Fruit fly (Drosophila melanogaster) whole organism, embryonic: ENCODE measurements around the gene CG5863.

Source experiments
- Adf1 ChIP-seq: fragments of 200-800 bp; sonication (Bioruptor generic); IDR thresholded peaks from 2 replicates; pipeline ENCODE4 v1.3.6; 2022; ENCODE audit warnings: missing biosample characterization, missing genetic modification characterization
- Atf-2 ChIP-seq: fragments of 200-800 bp; sonication (Bioruptor generic); optimal IDR thresholded peaks from 2 replicates; lab custom pipeline; 2016; ENCODE audit warnings: missing biosample characterization, missing genetic modification characterization
- CG1024 ChIP-seq: fragments of 200-800 bp; sonication (Bioruptor generic); IDR thresholded peaks from 2 replicates; pipeline ENCODE4 v1.3.6; 2022; ENCODE audit warnings: missing biosample characterization, missing genetic modification characterization
- CG11456 ChIP-seq: fragments of 200-800 bp; sonication (Bioruptor generic); IDR thresholded peaks from 3 replicates; pipeline ENCODE4 v1.3.6; 2022; ENCODE audit warnings: missing biosample characterization, missing genetic modification characterization
- CG12299 ChIP-seq: fragments of 200-800 bp; sonication (Bioruptor generic); optimal IDR thresholded peaks from 2 replicates; lab custom pipeline; 2018; ENCODE audit warnings: missing biosample characterization, mild to moderate bottlenecking, missing genetic modification characterization
- CG13894 ChIP-seq: fragments of 200-800 bp; sonication (Bioruptor generic); optimal IDR thresholded peaks from 3 replicates; lab custom pipeline; 2018; ENCODE audit warnings: missing biosample characterization, mild to moderate bottlenecking, missing genetic modification characterization, moderate library complexity
- CG15073 ChIP-seq: fragments of 200-800 bp; sonication (Bioruptor generic); optimal IDR thresholded peaks from 2 replicates; lab custom pipeline; 2016; ENCODE audit warnings: missing biosample characterization, missing genetic modification characterization
- CG15269 ChIP-seq: fragments of 200-800 bp; sonication (Bioruptor generic); optimal IDR thresholded peaks from 2 replicates; lab custom pipeline; 2018; ENCODE audit warnings: missing biosample characterization, mild to moderate bottlenecking, missing genetic modification characterization, moderate library complexity
- CG17612 ChIP-seq: fragments of 200-800 bp; sonication (Bioruptor generic); IDR thresholded peaks from 2 replicates; pipeline ENCODE4 v1.3.6; 2022; ENCODE audit warnings: missing biosample characterization, missing genetic modification characterization
- CG18011 ChIP-seq: fragments of 200-800 bp; sonication (Bioruptor generic); optimal IDR thresholded peaks from 2 replicates; lab custom pipeline; 2017; ENCODE audit warnings: missing biosample characterization, missing genetic modification characterization, mild to moderate bottlenecking, moderate library complexity, missing genotype
- CG31388 ChIP-seq: fragments of 200-800 bp; sonication (Bioruptor generic); optimal IDR thresholded peaks from 2 replicates; lab custom pipeline; 2016; ENCODE audit warnings: missing biosample characterization, missing genetic modification characterization
- CG33557 ChIP-seq: fragments of 200-800 bp; sonication (Bioruptor generic); optimal IDR thresholded peaks from 2 replicates; lab custom pipeline; 2019; ENCODE audit warnings: missing biosample characterization, mild to moderate bottlenecking, missing genetic modification characterization, moderate library complexity
- CG34422 ChIP-seq: fragments of 200-800 bp; sonication (Bioruptor generic); IDR thresholded peaks from 3 replicates; pipeline ENCODE4 v1.3.6; 2022; ENCODE audit warnings: missing biosample characterization, missing genetic modification characterization
- CG4404 ChIP-seq: fragments of 200-800 bp; sonication (Bioruptor generic); IDR thresholded peaks from 2 replicates; pipeline ENCODE4 v1.3.6; 2022; ENCODE audit warnings: missing biosample characterization, missing genetic modification characterization
- CG4424 ChIP-seq: fragments of 200-800 bp; sonication (Bioruptor generic); optimal IDR thresholded peaks from 3 replicates; lab custom pipeline; 2016; ENCODE audit warnings: missing biosample characterization, missing genetic modification characterization
- CG5180 ChIP-seq: fragments of 200-800 bp; sonication (Bioruptor generic); optimal IDR thresholded peaks from 3 replicates; lab custom pipeline; 2017; ENCODE audit warnings: missing biosample characterization, missing genetic modification characterization, mild to moderate bottlenecking, moderate library complexity, missing genetic modification reagents
- CG6654 ChIP-seq: fragments of 200-800 bp; sonication (Bioruptor generic); optimal IDR thresholded peaks from 2 replicates; lab custom pipeline; 2017; ENCODE audit warnings: missing biosample characterization, mild to moderate bottlenecking, missing genetic modification characterization
- CG7357 ChIP-seq: fragments of 200-800 bp; sonication (Bioruptor generic); IDR thresholded peaks from 3 replicates; pipeline ENCODE4 v1.3.6; 2022; ENCODE audit warnings: missing biosample characterization, missing genetic modification characterization
- CG8089 ChIP-seq: fragments of 200-800 bp; sonication (Bioruptor generic); optimal IDR thresholded peaks from 3 replicates; lab custom pipeline; 2016; ENCODE audit warnings: missing biosample characterization, missing genetic modification characterization
- CG9797 ChIP-seq: fragments of 200-800 bp; sonication (Bioruptor generic); optimal IDR thresholded peaks from 3 replicates; lab custom pipeline; 2018; ENCODE audit warnings: missing biosample characterization, mild to moderate bottlenecking, missing genetic modification characterization
- CG9932 ChIP-seq: fragments of 200-800 bp; sonication (Bioruptor generic); IDR thresholded peaks from 2 replicates; pipeline ENCODE4 v1.3.6; 2022; ENCODE audit warnings: missing biosample characterization, missing genetic modification characterization
- Camta ChIP-seq: fragments of 200-800 bp; sonication (Bioruptor generic); optimal IDR thresholded peaks from 2 replicates; lab custom pipeline; 2016; ENCODE audit warnings: missing biosample characterization, missing genetic modification characterization
- Dad ChIP-seq: fragments of 200-800 bp; sonication (Bioruptor generic); optimal IDR thresholded peaks from 3 replicates; lab custom pipeline; 2016; ENCODE audit warnings: missing biosample characterization, missing genetic modification characterization
- Dip3 ChIP-seq: fragments of 200-800 bp; sonication (Bioruptor generic); optimal IDR thresholded peaks from 3 replicates; lab custom pipeline; 2016; ENCODE audit warnings: missing biosample characterization, missing genetic modification characterization
- Dref ChIP-seq: fragments of 200-800 bp; sonication (Bioruptor generic); IDR thresholded peaks from 2 replicates; pipeline ENCODE4 v1.3.6; 2022; ENCODE audit warnings: missing biosample characterization, missing genetic modification characterization
- HLH3B ChIP-seq: fragments of 200-800 bp; sonication (Bioruptor generic); IDR thresholded peaks from 2 replicates; pipeline ENCODE4 v1.3.6; 2022; ENCODE audit warnings: missing biosample characterization, missing genetic modification characterization
- Hey ChIP-seq: fragments of 200-800 bp; sonication (Bioruptor generic); optimal IDR thresholded peaks from 3 replicates; lab custom pipeline; 2018; ENCODE audit warnings: missing biosample characterization, mild to moderate bottlenecking, missing genetic modification characterization
- Mad ChIP-seq: fragments of 200-800 bp; sonication (Bioruptor generic); optimal IDR thresholded peaks from 2 replicates; lab custom pipeline; 2016; ENCODE audit warnings: missing biosample characterization, missing genetic modification characterization
- Nf-YC ChIP-seq: fragments of 200-800 bp; optimal IDR thresholded peaks from 3 replicates; lab custom pipeline; 2019; ENCODE audit warnings: missing biosample characterization, mild to moderate bottlenecking, missing genetic modification characterization, moderate library complexity
- Oli ChIP-seq: fragments of 200-800 bp; sonication (Bioruptor generic); optimal IDR thresholded peaks from 2 replicates; lab custom pipeline; 2018; ENCODE audit warnings: missing biosample characterization, mild to moderate bottlenecking, missing genetic modification characterization, moderate library complexity
- Pdp1 ChIP-seq, 2 experiments: fragments of 200-800 bp; sonication (Bioruptor generic); optimal IDR thresholded peaks; 3 replicates each; lab custom pipeline; 2016; ENCODE audit warnings: missing biosample characterization in 2 of 2, missing genetic modification characterization in 2 of 2, mild to moderate bottlenecking in 1 of 2, moderate library complexity in 1 of 2
- Ravus ChIP-seq: fragments of 200-800 bp; sonication (Bioruptor generic); IDR thresholded peaks from 2 replicates; pipeline ENCODE4 v1.3.6; 2022; ENCODE audit warnings: missing biosample characterization, missing genetic modification characterization
- Sin3A ChIP-seq: fragments of >200 bp; optimal IDR thresholded peaks from 2 replicates; lab custom pipeline; 2018
- Six4 ChIP-seq: fragments of 200-800 bp; sonication (Bioruptor generic); optimal IDR thresholded peaks from 2 replicates; lab custom pipeline; 2016; ENCODE audit warnings: missing biosample characterization, missing genetic modification characterization
- Ssrp ChIP-seq: fragments of 200-800 bp; sonication (Bioruptor generic); optimal IDR thresholded peaks from 2 replicates; lab custom pipeline; 2018; ENCODE audit warnings: missing biosample characterization, mild to moderate bottlenecking, missing genetic modification characterization, moderate library complexity
- dan ChIP-seq: fragments of 200-800 bp; sonication (Bioruptor generic); IDR thresholded peaks from 2 replicates; pipeline ENCODE4 v1.3.6; 2022; ENCODE audit warnings: missing biosample characterization, missing genetic modification characterization
- fd96Cb ChIP-seq: fragments of 200-800 bp; sonication (Bioruptor generic); optimal IDR thresholded peaks from 2 replicates; lab custom pipeline; 2018; ENCODE audit warnings: missing biosample characterization, mild to moderate bottlenecking, missing genetic modification characterization, moderate library complexity
- jing ChIP-seq: fragments of 200-800 bp; sonication (Bioruptor generic); optimal IDR thresholded peaks from 2 replicates; lab custom pipeline; 2018; ENCODE audit warnings: missing biosample characterization, mild to moderate bottlenecking, missing genetic modification characterization
- kah ChIP-seq: fragments of 200-800 bp; sonication (Bioruptor generic); optimal IDR thresholded peaks from 2 replicates; lab custom pipeline; 2018; ENCODE audit warnings: missing biosample characterization, mild to moderate bottlenecking, missing genetic modification characterization
- lilli ChIP-seq: fragments of 200-800 bp; sonication (Bioruptor generic); optimal IDR thresholded peaks from 3 replicates; lab custom pipeline; 2016; ENCODE audit warnings: missing biosample characterization, missing genetic modification characterization
- lmd ChIP-seq: fragments of 200-800 bp; sonication (Bioruptor generic); IDR thresholded peaks from 2 replicates; pipeline ENCODE4 v1.3.6; 2022; ENCODE audit warnings: missing biosample characterization, missing genetic modification characterization
- mam ChIP-seq: fragments of 200-800 bp; sonication (Bioruptor generic); optimal IDR thresholded peaks from 3 replicates; lab custom pipeline; 2016; ENCODE audit warnings: missing biosample characterization, missing genetic modification characterization
- nmo ChIP-seq: fragments of 200-800 bp; sonication (Bioruptor generic); optimal IDR thresholded peaks from 2 replicates; lab custom pipeline; 2018; ENCODE audit warnings: missing biosample characterization, mild to moderate bottlenecking, missing genetic modification characterization, moderate library complexity
- org-1 ChIP-seq: fragments of 200-800 bp; sonication (Bioruptor generic); optimal IDR thresholded peaks from 2 replicates; lab custom pipeline; 2017; ENCODE audit warnings: missing biosample characterization, missing genetic modification characterization
- p53 ChIP-seq: fragments of 200-800 bp; sonication (Bioruptor generic); optimal IDR thresholded peaks from 2 replicates; lab custom pipeline; 2016; ENCODE audit warnings: missing biosample characterization, missing genetic modification characterization
- pzg ChIP-seq: fragments of 200-800 bp; sonication (Bioruptor generic); optimal IDR thresholded peaks from 3 replicates; lab custom pipeline; 2018; ENCODE audit warnings: missing biosample characterization, mild to moderate bottlenecking, missing genetic modification characterization, moderate library complexity
- row ChIP-seq: fragments of 200-800 bp; sonication (Bioruptor generic); IDR thresholded peaks from 3 replicates; pipeline ENCODE4 v1.3.6; 2022; ENCODE audit warnings: missing biosample characterization, missing genetic modification characterization
- sens-2 ChIP-seq: fragments of 200-800 bp; sonication (Bioruptor generic); IDR thresholded peaks from 2 replicates; pipeline ENCODE4 v1.3.6; 2022; ENCODE audit warnings: missing biosample characterization, missing genetic modification characterization
- sob ChIP-seq: fragments of 200-800 bp; sonication (Bioruptor generic); IDR thresholded peaks from 2 replicates; pipeline ENCODE4 v1.3.6; 2022; ENCODE audit warnings: missing biosample characterization, missing genetic modification characterization
- unpg ChIP-seq: fragments of 200-800 bp; sonication (Bioruptor generic); optimal IDR thresholded peaks from 3 replicates; lab custom pipeline; 2018; ENCODE audit warnings: missing biosample characterization, mild to moderate bottlenecking, missing genetic modification characterization, moderate library complexity
- usp ChIP-seq: fragments of >200 bp; optimal IDR thresholded peaks from 2 replicates; lab custom pipeline; 2017; ENCODE audit warnings: missing biosample characterization, missing genetic modification characterization
- wdn ChIP-seq: fragments of 200-800 bp; sonication (Bioruptor generic); IDR thresholded peaks from 2 replicates; pipeline ENCODE4 v1.3.6; 2022; ENCODE audit warnings: missing biosample characterization, missing genetic modification characterization

The CG5863 gene

DNA sequence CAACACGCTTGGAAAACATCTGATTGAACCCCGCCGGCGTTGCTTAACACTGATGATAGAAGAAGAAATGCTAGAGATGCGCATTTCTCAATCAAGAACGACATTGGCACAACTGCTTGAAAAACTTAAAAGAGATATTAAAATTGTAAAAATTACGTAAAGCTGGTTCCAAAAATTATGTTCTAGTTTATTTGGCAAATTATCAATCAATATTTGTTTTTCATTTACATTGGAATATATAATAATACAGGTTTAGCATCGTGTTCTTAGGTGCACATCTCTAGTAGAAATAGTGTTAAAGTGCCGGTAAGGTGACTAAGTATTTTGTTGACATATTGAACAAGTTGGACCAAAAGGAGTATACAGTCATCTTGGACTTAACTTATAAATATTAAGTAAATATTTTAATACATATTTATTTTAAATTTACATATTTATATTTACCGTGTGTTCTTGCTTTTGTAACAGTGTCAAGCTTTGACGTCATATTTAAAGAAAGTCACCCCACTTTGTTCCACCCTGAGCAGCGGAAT lies 19.5 kb upstream of the CG5863 start, which contains the start of the genes Brf and sds22 (continued):
- TF ChIP-seq fd96Cb, result peak; percentile 95
- TF ChIP-seq dan (GFP tag; lab: Robert Waterston, UW), result peak; percentile 86
- TF ChIP-seq Dref (GFP tag; lab: Robert Waterston, UW), result peak; percentile 45
- TF ChIP-seq CG1024 (GFP tag; lab: Robert Waterston, UW), result peak; percentile 86
- TF ChIP-seq pzg (GFP tag; lab: Kevin White, UChicago), result peak; percentile 66
- peak; percentile 39 for TF ChIP-seq Sin3A (lab: Kevin White, UChicago)
- peak; percentile 74 for TF ChIP-seq CG5180 (GFP tag; lab: Kevin White, UChicago)
- TF ChIP-seq CG34422 (GFP tag; lab: Robert Waterston, UW), result peak; percentile 97
- peak; percentile 95 for TF ChIP-seq CG33557 (GFP tag; lab: Kevin White, UChicago)
- TF ChIP-seq CG9932 (GFP tag; lab: Robert Waterston, UW), result peak; percentile 98
- peak; percentile 95 to 97 for TF ChIP-seq Pdp1 (GFP tag; optimal IDR thresholded peaks at IDR 0.05; lab: Kevin White, UChicago)
- peak; percentile 87 for TF ChIP-seq org-1 (GFP tag; lab: Kevin White, UChicago)
- TF ChIP-seq CG15073, result peak; percentile 77
- TF ChIP-seq nmo (GFP tag; lab: Kevin White, UChicago), result peak; percentile 98
- peak; percentile 90 for TF ChIP-seq CG11456 (GFP tag; lab: Robert Waterston, UW)
- TF ChIP-seq sens-2 (GFP tag; lab: Robert Waterston, UW), result peak; percentile 87; the same call in 1 of the 2 replicates
- peak; percentile 94 for TF ChIP-seq HLH3B
- TF ChIP-seq Dip3 (GFP tag; lab: Kevin White, UChicago), result peak; percentile 97
- TF ChIP-seq CG9797, result peak; percentile 53
- TF ChIP-seq Adf1 (GFP tag; lab: Robert Waterston, UW), result peak; percentile 66
- peak; percentile 96 for TF ChIP-seq Ssrp (tag; lab: Kevin White, UChicago)
- TF ChIP-seq CG31388, result peak; percentile 95
- peak; percentile 78 for TF ChIP-seq p53 (GFP tag; lab: Kevin White, UChicago)
- TF ChIP-seq CG4404, result peak; percentile 95
- TF ChIP-seq mam (GFP tag; lab: Kevin White, UChicago), result peak; percentile 97
- peak; percentile 86 for TF ChIP-seq jing (GFP tag; lab: Kevin White, UChicago)
- TF ChIP-seq lilli (GFP tag; lab: Kevin White, UChicago), result peak; percentile 98
- peak; percentile 90 for TF ChIP-seq CG12299
- TF ChIP-seq Atf-2 (GFP tag; lab: Kevin White, UChicago), result peak; percentile 94
- peak; percentile 70 for TF ChIP-seq Ravus
- peak; percentile 96 for TF ChIP-seq unpg (GFP tag; lab: Kevin White, UChicago)
- peak; percentile 95 for TF ChIP-seq CG15269 (tag; lab: Kevin White, UChicago)
- peak; percentile 89 for TF ChIP-seq Nf-YC
- TF ChIP-seq CG13894 (tag; lab: Kevin White, UChicago), result peak; percentile 95
- TF ChIP-seq row, result peak; percentile 98
- peak; percentile 95 for TF ChIP-seq lmd (GFP tag; lab: Robert Waterston, UW)
- TF ChIP-seq CG18011, result peak; percentile 84
- TF ChIP-seq CG8089, result peak; percentile 93
- TF ChIP-seq Oli (tag; lab: Kevin White, UChicago), result peak; percentile 92
- peak; percentile 76 for TF ChIP-seq kah (GFP tag; lab: Kevin White, UChicago)
- TF ChIP-seq Six4, result peak; percentile 94
- TF ChIP-seq Camta, result peak; percentile 92
- peak; percentile 96 for TF ChIP-seq sob (GFP tag; lab: Robert Waterston, UW)
- TF ChIP-seq Hey (tag; lab: Kevin White, UChicago), result peak; percentile 76
- peak; percentile 81 for TF ChIP-seq CG6654 (GFP tag; lab: Kevin White, UChicago)
- peak; percentile 92 for TF ChIP-seq wdn (GFP tag; lab: Robert Waterston, UW)
- TF ChIP-seq CG17612 (GFP tag; lab: Robert Waterston, UW), result peak; percentile 75; the same call in 1 of the 2 replicates
- peak; percentile 96 for TF ChIP-seq CG4424 (GFP tag; lab: Kevin White, UChicago)
- TF ChIP-seq CG7357 (GFP tag; lab: Robert Waterston, UW), result peak; percentile 86
- TF ChIP-seq usp, result no peak
- TF ChIP-seq Dad, result peak; percentile 95
- TF ChIP-seq Mad (GFP tag; lab: Kevin White, UChicago), result peak; percentile 93
